ENCODE assay signal across 2 fruit fly cellular contexts in the genomic region with DNA sequence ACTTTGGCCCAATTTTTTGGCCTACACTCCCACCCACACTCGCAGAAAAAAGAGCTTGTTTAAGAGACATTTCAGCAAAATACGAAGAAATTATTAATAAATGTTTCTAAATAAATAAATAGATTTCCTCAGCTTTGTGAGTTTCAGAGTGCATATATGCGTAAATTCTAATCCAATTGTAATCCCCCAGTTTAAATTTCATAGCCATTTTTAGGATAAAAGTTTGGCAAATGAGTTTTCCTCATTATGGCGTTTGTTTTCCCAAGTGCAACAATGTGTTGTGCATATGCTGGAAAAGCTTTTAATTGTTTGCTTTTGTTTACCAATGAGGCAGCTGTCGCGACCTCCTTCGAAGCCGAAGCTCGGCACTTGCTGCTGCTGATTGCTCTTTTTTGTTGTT.
A peak's percentile ranks its signal among the peaks of the same experiment; 100 is the strongest.
TF ChIP-seq lines count a peak whose summit lies in the region.

No protein-coding gene starts in this region.

- no peak for TF ChIP-seq CTCF in whole organism, embryonic (GFP tag; optimal IDR thresholded peaks at IDR 0.05; lab: Kevin White, UChicago)

TF ChIP-seq in whole organism, embryonic, 481 proteins besides CTCF, POLR2A, EP300 and RAD21:
- TF ChIP-seq sug (tag; optimal IDR thresholded peaks at IDR 0.05; lab: Kevin White, UChicago) (no peak), Doc2 (GFP tag; IDR thresholded peaks at IDR 0.05; lab: Robert Waterston, UW) (no peak), CG18619 (GFP tag; optimal IDR thresholded peaks at IDR 0.05; lab: Kevin White, UChicago) (no peak), emc (GFP tag; optimal IDR thresholded peaks at IDR 0.05; lab: Kevin White, UChicago) (no peak), CG14965 (GFP tag; optimal IDR thresholded peaks at IDR 0.05; lab: Kevin White, UChicago; ENCODE audit: borderline replicate concordance) (no peak), toy (GFP tag; IDR thresholded peaks at IDR 0.05; lab: Robert Waterston, UW) (no peak), TFAM (GFP tag; optimal IDR thresholded peaks at IDR 0.05; lab: Kevin White, UChicago) (no peak), gem (tag; optimal IDR thresholded peaks at IDR 0.05; lab: Kevin White, UChicago) (peak; percentile 2), Chrac-16 (GFP tag; optimal IDR thresholded peaks at IDR 0.05; lab: Kevin White, UChicago) (no peak), Hr51 (GFP tag; optimal IDR thresholded peaks at IDR 0.05; lab: Kevin White, UChicago) (no peak), twi (tag; optimal IDR thresholded peaks at IDR 0.05; lab: Kevin White, UChicago) (peak; percentile 53)

TF ChIP-seq in whole organism, prepupa, 60 proteins besides CTCF, POLR2A, EP300 and RAD21:
- TF ChIP-seq Eip78C (GFP tag; lab: Kevin White, UChicago) = peak; percentile 54
- no peak for TF ChIP-seq CG32006 (GFP tag; optimal IDR thresholded peaks at IDR 0.05; lab: Kevin White, UChicago)
